Fruit fly (Drosophila melanogaster): ENCODE data around the gene CG42266.

CG42266 gene

DNA sequence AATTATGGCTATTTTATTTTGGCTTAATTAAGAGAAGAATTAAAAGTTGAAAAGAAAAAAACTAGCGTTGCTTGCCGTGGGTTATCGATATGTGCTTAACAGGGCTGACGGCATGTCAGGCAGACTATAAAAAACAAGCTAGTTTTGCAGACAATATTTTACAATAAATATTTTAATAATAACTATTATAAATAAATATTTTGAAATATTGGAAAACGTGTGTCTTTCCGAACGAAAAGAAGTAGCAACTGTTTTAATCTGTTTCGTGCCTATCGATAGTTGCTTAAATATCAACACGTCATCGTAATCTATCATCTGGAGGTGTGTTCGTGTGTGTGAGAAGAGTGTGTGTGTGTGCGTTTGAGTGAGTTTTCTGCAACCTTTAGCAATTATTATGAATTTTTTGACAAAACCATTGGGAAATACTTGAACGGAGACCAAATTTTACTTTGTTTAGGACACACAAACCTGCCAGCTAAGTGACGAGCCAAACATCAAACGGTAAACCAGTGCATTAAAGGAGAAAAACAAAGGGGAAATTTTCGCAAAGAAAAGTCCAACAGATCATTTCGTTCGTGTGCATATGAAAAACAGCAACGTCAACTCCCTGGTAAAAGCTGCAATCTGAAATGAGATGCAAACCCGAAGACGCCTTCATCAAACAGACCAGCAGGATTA, 33.0 kb downstream of the CG42266 start, which contains the start of the genes CG5861 and Syx5 (continued):
- TF ChIP-seq sna (GFP tag; IDR thresholded peaks at IDR 0.05; ENCODE audit: partially characterized antibody), result peak; percentile 95
- no peak for TF ChIP-seq Hmr (GFP tag; optimal IDR thresholded peaks at IDR 0.05)
- TF ChIP-seq BtbVII (GFP tag; optimal IDR thresholded peaks at IDR 0.05), result peak; percentile 38
- no peak for TF ChIP-seq ERR (GFP tag; optimal IDR thresholded peaks at IDR 0.05)
- no peak for TF ChIP-seq MTF-1 (GFP tag; optimal IDR thresholded peaks at IDR 0.05; ENCODE audit: borderline replicate concordance)
- TF ChIP-seq CG15269 (tag; optimal IDR thresholded peaks at IDR 0.05), result no peak
- peak; percentile 23 for TF ChIP-seq kay (GFP tag; optimal IDR thresholded peaks at IDR 0.05)
- peak; percentile 68 for TF ChIP-seq CG13424 (tag; optimal IDR thresholded peaks at IDR 0.05)
- TF ChIP-seq Fer2 (tag; optimal IDR thresholded peaks at IDR 0.05), result peak; percentile 42
- TF ChIP-seq hbn (GFP tag; IDR thresholded peaks at IDR 0.05; ENCODE audit: partially characterized antibody), result peak; percentile 91
- TF ChIP-seq CG9437 (GFP tag; optimal IDR thresholded peaks at IDR 0.05), result peak; percentile 7
- no peak for TF ChIP-seq ttk (GFP tag; IDR thresholded peaks at IDR 0.05)
- no peak for TF ChIP-seq Bdp1 (GFP tag; optimal IDR thresholded peaks at IDR 0.05)
- TF ChIP-seq Hr51 (GFP tag; optimal IDR thresholded peaks at IDR 0.05), result no peak
- peak; percentile 25 for TF ChIP-seq CG11723 (GFP tag; optimal IDR thresholded peaks at IDR 0.05)
- peak; percentile 5 for TF ChIP-seq Nf-YB (GFP tag; optimal IDR thresholded peaks at IDR 0.05)
- TF ChIP-seq CG4328 (GFP tag; optimal IDR thresholded peaks at IDR 0.05), result peak; percentile 52
- TF ChIP-seq CG12104 (GFP tag; optimal IDR thresholded peaks at IDR 0.05), result no peak
- no peak for TF ChIP-seq CG7271 (tag; optimal IDR thresholded peaks at IDR 0.05)
- TF ChIP-seq CG2116 (GFP tag; optimal IDR thresholded peaks at IDR 0.05), result peak; percentile 99
- TF ChIP-seq sc (optimal IDR thresholded peaks at IDR 0.05), result no peak
- TF ChIP-seq sc (GFP tag; optimal IDR thresholded peaks at IDR 0.05), result no peak
- TF ChIP-seq CG17912 (GFP tag; optimal IDR thresholded peaks at IDR 0.05), result peak; percentile 22
- no peak for TF ChIP-seq CG11398 (GFP tag; optimal IDR thresholded peaks at IDR 0.05)
- TF ChIP-seq pb (GFP tag; optimal IDR thresholded peaks at IDR 0.05), result no peak
- no peak for TF ChIP-seq CG15011 (GFP tag; optimal IDR thresholded peaks at IDR 0.05)
- peak; percentile 81 for TF ChIP-seq lab (GFP tag; optimal IDR thresholded peaks at IDR 0.05)
- TF ChIP-seq seq (GFP tag; IDR thresholded peaks at IDR 0.05), result no peak
- no peak for TF ChIP-seq gcm2 (GFP tag; optimal IDR thresholded peaks at IDR 0.05)
- no peak for TF ChIP-seq jigr1 (GFP tag; IDR thresholded peaks at IDR 0.05)
- TF ChIP-seq Vsx1 (GFP tag; optimal IDR thresholded peaks at IDR 0.05), result peak; percentile 47
- TF ChIP-seq Dip3 (GFP tag; optimal IDR thresholded peaks at IDR 0.05), result no peak
- peak; percentile 37 for TF ChIP-seq tup (GFP tag; optimal IDR thresholded peaks at IDR 0.05)
- TF ChIP-seq Sin3A (optimal IDR thresholded peaks at IDR 0.05), result peak; percentile 0
- TF ChIP-seq Opbp (GFP tag; IDR thresholded peaks at IDR 0.05; ENCODE audit: partially characterized antibody), result peak; percentile 76; the same call in 2 of the 3 replicates
- 0 out of 2 replicates have a peak, but pooled peaks have one; percentile 27 for TF ChIP-seq cas (GFP tag; IDR thresholded peaks at IDR 0.05)
- no peak for TF ChIP-seq Rx (GFP tag; IDR thresholded peaks at IDR 0.05)
- no peak for TF ChIP-seq CG3726 (GFP tag; IDR thresholded peaks at IDR 0.05)
- peak; percentile 68; the same call in 1 of the 2 replicates for TF ChIP-seq sob (GFP tag; IDR thresholded peaks at IDR 0.05)
- TF ChIP-seq nerfin-1 (tag; optimal IDR thresholded peaks at IDR 0.05), result peak; percentile 40
- TF ChIP-seq CG31441 (GFP tag; IDR thresholded peaks at IDR 0.05), result no peak; the same call in none of the 2 replicates
- peak; percentile 60; the same call in 2 of the 4 replicates for TF ChIP-seq Gug (GFP tag; IDR thresholded peaks at IDR 0.05)
- peak; percentile 76 for TF ChIP-seq gem (tag; optimal IDR thresholded peaks at IDR 0.05)
- peak; percentile 39; the same call in 1 of the 2 replicates for TF ChIP-seq CG31224 (GFP tag; IDR thresholded peaks at IDR 0.05)
- no peak for TF ChIP-seq jumu (GFP tag; optimal IDR thresholded peaks at IDR 0.05)
- TF ChIP-seq gcm (GFP tag; optimal IDR thresholded peaks at IDR 0.05), result peak; percentile 68
- no peak for TF ChIP-seq ems (GFP tag; optimal IDR thresholded peaks at IDR 0.05)
- TF ChIP-seq CG12942 (GFP tag; optimal IDR thresholded peaks at IDR 0.05), result peak; percentile 28
- TF ChIP-seq Six4 (GFP tag; optimal IDR thresholded peaks at IDR 0.05), result peak; percentile 24

Measured in whole organism, embryonic.